Fruit fly (Drosophila melanogaster): Measurements from ENCODE around the gene Cf2.
A peak's percentile ranks its signal among the peaks of the same experiment; 100 is the strongest.

Gene Cf2

dm6 chr2L:4850356-4850755 is 32.6 kb downstream of the Cf2 start, which contains the start of the genes mRpS2 and Mon1 (continued):
- TF ChIP-seq Ets97D (GFP tag; optimal IDR thresholded peaks at IDR 0.05) (peak; percentile 72), maf-S (GFP tag; optimal IDR thresholded peaks at IDR 0.05) (peak; percentile 82), ro (GFP tag; IDR thresholded peaks at IDR 0.05) (peak; percentile 85), Gug (GFP tag; IDR thresholded peaks at IDR 0.05) (peak; percentile 91), CG10274 (GFP tag; optimal IDR thresholded peaks at IDR 0.05) (peak; percentile 60), eyg (GFP tag; optimal IDR thresholded peaks at IDR 0.05) (peak; percentile 18), CG10209 (GFP tag; optimal IDR thresholded peaks at IDR 0.05) (peak; percentile 94), toy (GFP tag; IDR thresholded peaks at IDR 0.05) (peak; percentile 94), lola (GFP tag; optimal IDR thresholded peaks at IDR 0.05) (peak in 1 of 3 experiments; percentile 94), psq (GFP tag; optimal IDR thresholded peaks at IDR 0.05) (peak; percentile 86), tap (tag; optimal IDR thresholded peaks at IDR 0.05) (peak; percentile 94), CG8281 (tag; optimal IDR thresholded peaks at IDR 0.05) (peak; percentile 81), so (GFP tag; IDR thresholded peaks at IDR 0.05) (peak; percentile 96), CG30403 (GFP tag; optimal IDR thresholded peaks at IDR 0.05) (peak; percentile 95), ATbp (GFP tag; optimal IDR thresholded peaks at IDR 0.05) (peak; percentile 89), CG1832 (GFP tag; optimal IDR thresholded peaks at IDR 0.05) (no peak), ranshi (GFP tag; IDR thresholded peaks at IDR 0.05) (peak; percentile 96), CG1529 (GFP tag; optimal IDR thresholded peaks at IDR 0.05) (peak; percentile 83), CG2116 (GFP tag; optimal IDR thresholded peaks at IDR 0.05) (peak; percentile 78), z (GFP tag; IDR thresholded peaks at IDR 0.05) (peak; percentile 31; the same call in 1 of the 3 replicates), CG9876 (GFP tag; optimal IDR thresholded peaks at IDR 0.05) (peak; percentile 49), CG6765 (GFP tag; optimal IDR thresholded peaks at IDR 0.05) (peak; percentile 87), cas (GFP tag; IDR thresholded peaks at IDR 0.05) (peak; percentile 93), Dll (GFP tag; IDR thresholded peaks at IDR 0.05; ENCODE audit: partially characterized antibody) (peak; percentile 44; the same call in 1 of the 4 replicates), Ptx1 (GFP tag; IDR thresholded peaks at IDR 0.05) (peak; percentile 98), tgo (GFP tag; IDR thresholded peaks at IDR 0.05) (peak; percentile 98), chif (GFP tag; optimal IDR thresholded peaks at IDR 0.05) (peak; percentile 72 to 78), CG3065 (GFP tag; optimal IDR thresholded peaks at IDR 0.05) (peak; percentile 81), CG4730 (GFP tag; IDR thresholded peaks at IDR 0.05) (peak; percentile 96), rib (GFP tag; IDR thresholded peaks at IDR 0.05) (peak; percentile 89), CG11398 (GFP tag; optimal IDR thresholded peaks at IDR 0.05) (peak; percentile 39), pros (GFP tag; optimal IDR thresholded peaks at IDR 0.05) (no peak), ham (GFP tag; IDR thresholded peaks at IDR 0.05) (peak; percentile 79), CG3407 (GFP tag; optimal IDR thresholded peaks at IDR 0.05) (peak; percentile 89), Hr3 (GFP tag; optimal IDR thresholded peaks at IDR 0.05) (peak; percentile 96), scrt (GFP tag; optimal IDR thresholded peaks at IDR 0.05) (peak; percentile 88), Atf6 (GFP tag; IDR thresholded peaks at IDR 0.05) (peak; percentile 95), Xrp1 (GFP tag; IDR thresholded peaks at IDR 0.05) (peak; percentile 98), CG32532 (GFP tag; IDR thresholded peaks at IDR 0.05) (peak; percentile 98), CG14965 (GFP tag; optimal IDR thresholded peaks at IDR 0.05; ENCODE audit: borderline replicate concordance) (no peak), al (GFP tag; IDR thresholded peaks at IDR 0.05) (peak; percentile 96), CG13624 (GFP tag; optimal IDR thresholded peaks at IDR 0.05) (peak; percentile 80), CG7963 (GFP tag; IDR thresholded peaks at IDR 0.05; ENCODE audit: partially characterized antibody) (no peak), knrl (GFP tag; IDR thresholded peaks at IDR 0.05; ENCODE audit: partially characterized antibody) (no peak), CG16813 (GFP tag; IDR thresholded peaks at IDR 0.05; ENCODE audit: partially characterized antibody) (no peak; the same call in 2 of the 3 replicates), HLHmδ (GFP tag; optimal IDR thresholded peaks at IDR 0.05) (no peak), cg (GFP tag; optimal IDR thresholded peaks at IDR 0.05) (no peak), CG13287 (GFP tag; IDR thresholded peaks at IDR 0.05; ENCODE audit: partially characterized antibody) (peak; percentile 50; the same call in 1 of the 2 replicates), CG17912 (GFP tag; optimal IDR thresholded peaks at IDR 0.05) (peak; percentile 39), Hr39 (optimal IDR thresholded peaks at IDR 0.05) (no peak), ase (GFP tag; IDR thresholded peaks at IDR 0.05) (peak; percentile 97)
